Worm (Caenorhabditis elegans) whole organism, L4 larva: ENCODE data around the gene cls-3.

ENCODE experiments used
- aly-2 ChIP-seq: sonication (generic microtip); optimal IDR thresholded peaks from 2 replicates; lab custom pipeline; 2018; ENCODE audit warnings: missing biosample characterization, missing genetic modification characterization
- madf-5 ChIP-seq, 2 experiments: fragments of 200-800 bp; sonication (Bioruptor generic); IDR thresholded peaks; 2 replicates each; pipeline ENCODE4 v1.3.6; 2022; ENCODE audit warnings: missing compliant biosample characterization in 2 of 2, missing genetic modification characterization in 2 of 2
- nhr-237 ChIP-seq: sonication (generic microtip); optimal IDR thresholded peaks from 2 replicates; lab custom pipeline; 2017; ENCODE audit warnings: missing biosample characterization, missing genetic modification characterization
- pqm-1 ChIP-seq: sonication (generic microtip); optimal IDR thresholded peaks from 2 replicates; lab custom pipeline; 2017; ENCODE audit warnings: missing biosample characterization, missing genetic modification characterization
- ztf-11 ChIP-seq: fragments of 150-350 bp; optimal IDR thresholded peaks from 2 replicates; lab custom pipeline; 2014; ENCODE audit warnings: missing biosample characterization, missing genetic modification characterization

DNA sequence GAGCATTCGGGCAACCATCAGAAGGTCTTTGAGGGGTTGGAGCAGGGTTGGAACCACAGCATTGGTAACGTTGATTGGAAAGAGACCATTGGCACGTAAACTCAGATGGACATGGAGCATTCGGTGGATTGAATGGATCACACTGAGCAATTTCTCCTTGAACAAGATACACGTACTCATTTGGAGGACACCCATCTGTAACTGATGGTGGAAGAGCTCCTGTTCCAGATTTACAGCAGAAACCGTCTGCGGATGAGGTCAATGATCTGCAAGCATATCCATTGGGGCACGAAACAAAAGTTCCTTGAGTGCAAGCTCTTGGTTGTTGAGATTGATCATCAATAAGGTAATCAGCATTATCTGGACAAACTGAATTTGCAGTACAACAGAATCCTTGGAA lies 11.1 kb upstream of the cls-3 start:
- no peak for TF ChIP-seq ztf-11
- TF ChIP-seq nhr-237 (tag; lab: Kevin White, UChicago), result no peak
- no peak for TF ChIP-seq madf-5 (GFP tag; IDR thresholded peaks at IDR 0.05; lab: Robert Waterston, UW)
- no peak for TF ChIP-seq pqm-1 (tag; lab: Kevin White, UChicago)
- TF ChIP-seq aly-2 (tag; lab: Kevin White, UChicago), result no peak
